Worm (Caenorhabditis elegans): ENCODE measurements around the gene gei-13.

ce11 chrIII:9639281-9640050, 2.5 kb upstream of the gei-13 start:
- TF ChIP-seq nhr-237 (tag; optimal IDR thresholded peaks at IDR 0.05): no peak
- TF ChIP-seq fos-1 (tag; optimal IDR thresholded peaks at IDR 0.05): no peak
- TF ChIP-seq ama-1 (optimal IDR thresholded peaks at IDR 0.05): no peak
- TF ChIP-seq pqm-1 (tag; optimal IDR thresholded peaks at IDR 0.05): no peak
- no peak for TF ChIP-seq nhr-77 (tag; optimal IDR thresholded peaks at IDR 0.05)
- TF ChIP-seq skn-1 (tag; optimal IDR thresholded peaks at IDR 0.05): no peak
- TF ChIP-seq ztf-11 (tag; optimal IDR thresholded peaks at IDR 0.05): no peak
- TF ChIP-seq aly-2 (tag; optimal IDR thresholded peaks at IDR 0.05): no peak
- TF ChIP-seq nhr-25 (tag; optimal IDR thresholded peaks at IDR 0.05): no peak
